Fruit fly (Drosophila melanogaster): ENCODE data around the gene sll.
A peak's percentile ranks its signal among the peaks of the same experiment; 100 is the strongest.

dm6 chr3R:17624549-17624948 lies 18.6 kb downstream of the sll start:
- TF ChIP-seq CG6792 (GFP tag; optimal IDR thresholded peaks at IDR 0.05) (no peak), CG6276 (GFP tag; optimal IDR thresholded peaks at IDR 0.05) (no peak), net (GFP tag; optimal IDR thresholded peaks at IDR 0.05) (no peak), dac (GFP tag; optimal IDR thresholded peaks at IDR 0.05) (no peak), Eip93F (GFP tag; optimal IDR thresholded peaks at IDR 0.05) (no peak), CG3919 (GFP tag; optimal IDR thresholded peaks at IDR 0.05) (no peak), CG6854 (GFP tag; optimal IDR thresholded peaks at IDR 0.05) (no peak), Eip78C (GFP tag) (peak; percentile 48), vri (GFP tag; optimal IDR thresholded peaks at IDR 0.05) (no peak), dsx (GFP tag; optimal IDR thresholded peaks at IDR 0.05; ENCODE audit: poor library complexity, severe bottlenecking) (no peak)
